Fruit fly (Drosophila melanogaster): ENCODE data around the gene CG7024.

Gene CG7024

DNA sequence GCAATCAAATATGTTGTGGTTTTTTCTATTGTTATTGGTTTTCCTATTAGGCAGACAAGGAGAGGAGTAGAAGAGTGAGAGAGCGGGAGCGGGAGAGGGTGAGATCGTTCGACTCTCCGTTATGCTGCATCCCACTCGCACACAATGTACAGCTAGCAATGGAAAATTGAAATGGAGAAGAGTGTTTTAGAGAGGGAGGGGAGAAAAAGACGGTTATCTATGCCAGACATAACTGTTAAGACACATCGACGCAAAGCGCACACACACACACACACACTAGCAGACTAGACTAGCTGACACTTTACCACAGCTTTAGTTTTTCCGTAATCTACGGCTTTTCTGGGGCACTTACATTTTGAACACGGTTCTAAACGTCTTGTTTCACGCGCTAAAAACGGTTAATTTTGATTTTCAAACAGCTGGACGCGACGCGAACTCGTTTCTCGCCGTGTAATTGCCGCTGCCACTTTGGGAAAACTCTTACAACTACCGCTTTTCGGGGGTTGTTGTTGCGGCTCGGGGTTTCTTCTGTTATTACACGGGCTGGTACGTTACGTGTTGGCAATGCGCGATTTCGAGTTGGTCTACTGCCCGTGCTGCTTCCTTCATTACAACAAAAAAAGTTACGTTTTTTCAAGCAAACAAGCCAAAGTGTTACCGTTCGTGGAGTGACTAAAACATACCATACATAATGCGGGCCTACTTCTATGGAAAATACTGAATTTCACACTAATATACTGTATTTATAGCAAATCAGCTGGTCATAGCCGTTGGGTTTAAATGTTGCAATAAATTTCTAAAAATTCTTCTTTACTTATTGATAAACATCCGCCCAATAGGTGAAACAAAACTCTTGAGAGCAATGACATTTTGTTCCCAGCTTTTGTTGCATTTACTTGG, 25.9 kb upstream of the CG7024 start, which contains the start of gene fzr (continued):
- no peak for TF ChIP-seq CG17359 (tag; optimal IDR thresholded peaks at IDR 0.05)
- TF ChIP-seq cas (GFP tag; IDR thresholded peaks at IDR 0.05) = no peak
- TF ChIP-seq ara (GFP tag; IDR thresholded peaks at IDR 0.05) = no peak
- no peak for TF ChIP-seq D19B (GFP tag; optimal IDR thresholded peaks at IDR 0.05)
- TF ChIP-seq scrt (GFP tag; optimal IDR thresholded peaks at IDR 0.05) = no peak
- 0 out of 2 replicates have a peak, but pooled peaks have one; percentile 12 for TF ChIP-seq ranshi (GFP tag; IDR thresholded peaks at IDR 0.05)
- TF ChIP-seq lov (optimal IDR thresholded peaks at IDR 0.05) = no peak
- TF ChIP-seq lov (GFP tag; IDR thresholded peaks at IDR 0.05) = no peak
- TF ChIP-seq jing (GFP tag; optimal IDR thresholded peaks at IDR 0.05) = no peak
- no peak for TF ChIP-seq CG10959 (GFP tag; IDR thresholded peaks at IDR 0.05)
- no peak for TF ChIP-seq Sox100B (GFP tag; optimal IDR thresholded peaks at IDR 0.05)
- no peak for TF ChIP-seq CG17385 (GFP tag; optimal IDR thresholded peaks at IDR 0.05)
- TF ChIP-seq sens (GFP tag) = peak; percentile 24
- TF ChIP-seq CG16863 (GFP tag; optimal IDR thresholded peaks at IDR 0.05) = no peak
- no peak for TF ChIP-seq CG10654 (GFP tag; optimal IDR thresholded peaks at IDR 0.05)
- no peak for TF ChIP-seq Ada2b (GFP tag; IDR thresholded peaks at IDR 0.05)
- TF ChIP-seq caup (GFP tag; optimal IDR thresholded peaks at IDR 0.05; ENCODE audit: severe bottlenecking) = no peak
- TF ChIP-seq sqz (GFP tag; optimal IDR thresholded peaks at IDR 0.05) = peak; percentile 46
- no peak for TF ChIP-seq CG6791 (GFP tag; IDR thresholded peaks at IDR 0.05; ENCODE audit: partially characterized antibody)
- no peak for TF ChIP-seq CG3995 (GFP tag; optimal IDR thresholded peaks at IDR 0.05)
- TF ChIP-seq Oli (tag; optimal IDR thresholded peaks at IDR 0.05) = no peak
- TF ChIP-seq Elba2 (GFP tag; optimal IDR thresholded peaks at IDR 0.05) = peak; percentile 88
- TF ChIP-seq lbe (GFP tag; optimal IDR thresholded peaks at IDR 0.05) = no peak
- TF ChIP-seq CG3838 (GFP tag; optimal IDR thresholded peaks at IDR 0.05) = no peak
- peak; percentile 65; the same call in 2 of the 3 replicates for TF ChIP-seq CG11695 (GFP tag; IDR thresholded peaks at IDR 0.05)
- TF ChIP-seq Hmx (GFP tag; optimal IDR thresholded peaks at IDR 0.05) = no peak
- TF ChIP-seq gfzf (GFP tag; optimal IDR thresholded peaks at IDR 0.05) = peak; percentile 91
- TF ChIP-seq cad (GFP tag; optimal IDR thresholded peaks at IDR 0.05) = no peak
- TF ChIP-seq NFAT (GFP tag; IDR thresholded peaks at IDR 0.05) = no peak
- no peak for TF ChIP-seq so (GFP tag; IDR thresholded peaks at IDR 0.05)
- no peak for TF ChIP-seq CG30403 (GFP tag; optimal IDR thresholded peaks at IDR 0.05)
- TF ChIP-seq CG12219 (GFP tag; optimal IDR thresholded peaks at IDR 0.05) = no peak
- TF ChIP-seq pzg (GFP tag; optimal IDR thresholded peaks at IDR 0.05) = peak; percentile 73
- no peak for TF ChIP-seq nerfin-1 (tag; optimal IDR thresholded peaks at IDR 0.05)
- TF ChIP-seq tap (tag; optimal IDR thresholded peaks at IDR 0.05) = no peak
- TF ChIP-seq dmrt11E (tag; optimal IDR thresholded peaks at IDR 0.05) = no peak
- no peak for TF ChIP-seq Fer1 (GFP tag; optimal IDR thresholded peaks at IDR 0.05)
- TF ChIP-seq Mrtf (GFP tag; IDR thresholded peaks at IDR 0.05) = no peak
- TF ChIP-seq Side (GFP tag; optimal IDR thresholded peaks at IDR 0.05) = no peak
- no peak for TF ChIP-seq Stat92E (GFP tag; optimal IDR thresholded peaks at IDR 0.05)
- TF ChIP-seq kay (GFP tag; optimal IDR thresholded peaks at IDR 0.05) = no peak
- TF ChIP-seq vvl (GFP tag; IDR thresholded peaks at IDR 0.05) = no peak
- no peak for TF ChIP-seq sima (GFP tag; optimal IDR thresholded peaks at IDR 0.05)
- TF ChIP-seq Doc3 (GFP tag; IDR thresholded peaks at IDR 0.05; ENCODE audit: partially characterized antibody) = no peak
- no peak for TF ChIP-seq yki (optimal IDR thresholded peaks at IDR 0.05)
- peak; percentile 48 for TF ChIP-seq cg (GFP tag; optimal IDR thresholded peaks at IDR 0.05)
- TF ChIP-seq HLH4C (GFP tag; IDR thresholded peaks at IDR 0.05; ENCODE audit: partially characterized antibody) = peak; percentile 36; the same call in 1 of the 3 replicates
- peak; percentile 90 for TF ChIP-seq CG9797 (GFP tag; optimal IDR thresholded peaks at IDR 0.05)
- 0 out of 2 replicates have a peak, but pooled peaks have one; percentile 14 for TF ChIP-seq CG16779 (GFP tag; IDR thresholded peaks at IDR 0.05)
- TF ChIP-seq Nf-YA (GFP tag; IDR thresholded peaks at IDR 0.05) = no peak

Data from whole organism, embryonic.